Fruit fly (Drosophila melanogaster): ENCODE results near the gene CG5866.

DNA sequence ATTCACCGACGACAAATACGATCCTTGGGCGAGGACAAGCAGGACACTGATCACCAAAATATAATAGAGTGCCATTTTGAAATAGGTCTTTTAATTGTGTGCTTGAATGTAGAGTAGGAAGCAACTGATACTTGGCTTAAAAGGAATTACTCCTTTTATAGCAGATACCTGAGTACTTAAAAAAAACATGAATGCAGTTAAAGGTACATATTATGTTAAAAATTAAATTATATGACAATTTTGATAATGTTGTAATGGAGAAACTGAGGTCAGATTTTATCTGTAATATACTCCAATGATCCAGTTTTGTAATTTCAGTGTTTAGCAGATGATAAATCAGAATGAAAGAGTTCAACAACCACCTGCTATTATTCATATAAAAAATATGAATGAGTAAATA is 6.6 kb downstream of the CG5866 start, which contains the start of gene CG14332:
- TF ChIP-seq ato (GFP tag; IDR thresholded peaks at IDR 0.05; ENCODE audit: partially characterized antibody) (no peak), CG42726 (GFP tag; IDR thresholded peaks at IDR 0.05; ENCODE audit: partially characterized antibody) (no peak), pzg (GFP tag; optimal IDR thresholded peaks at IDR 0.05) (no peak), Gug (GFP tag; IDR thresholded peaks at IDR 0.05) (no peak), BtbVII (GFP tag; optimal IDR thresholded peaks at IDR 0.05) (no peak), Opbp (GFP tag; IDR thresholded peaks at IDR 0.05; ENCODE audit: partially characterized antibody) (no peak), Fer1 (GFP tag; optimal IDR thresholded peaks at IDR 0.05) (no peak)
